Fruit fly (Drosophila melanogaster) whole organism, adult: ENCODE measurements around the gene SF2.
A peak's percentile ranks its signal among the peaks of the same experiment; 100 is the strongest.

Experiments used
- CG11617 ChIP-seq: fragments of 200-800 bp; sonication (Bioruptor generic); optimal IDR thresholded peaks from 2 replicates; lab custom pipeline; 2017; ENCODE audit warnings: mild to moderate bottlenecking, missing biosample characterization, missing genetic modification reagents, missing genetic modification characterization
- CG12768 ChIP-seq: fragments of 200-800 bp; sonication (Bioruptor generic); optimal IDR thresholded peaks from 2 replicates; lab custom pipeline; 2017; ENCODE audit warnings: missing biosample characterization, missing genetic modification characterization, mild to moderate bottlenecking, moderate library complexity, missing genetic modification reagents
- CG14711 ChIP-seq: fragments of 200-800 bp; sonication (Bioruptor generic); optimal IDR thresholded peaks from 2 replicates; lab custom pipeline; 2018; ENCODE audit warnings: missing biosample characterization, mild to moderate bottlenecking, missing genetic modification characterization, moderate library complexity
- CG1620 ChIP-seq: fragments of 200-800 bp; sonication (Bioruptor generic); optimal IDR thresholded peaks from 2 replicates; lab custom pipeline; 2016; ENCODE audit warnings: missing biosample characterization, missing genetic modification characterization
- CG33017 ChIP-seq: fragments of 200-800 bp; sonication (Bioruptor generic); optimal IDR thresholded peaks from 2 replicates; lab custom pipeline; 2018; ENCODE audit warnings: missing biosample characterization, mild to moderate bottlenecking, missing genetic modification characterization, moderate library complexity
- CG5204 ChIP-seq: fragments of 200-800 bp; sonication (Bioruptor generic); optimal IDR thresholded peaks from 2 replicates; lab custom pipeline; 2016; ENCODE audit warnings: missing biosample characterization, missing genetic modification characterization
- CG7045 ChIP-seq: fragments of 200-800 bp; sonication (Bioruptor generic); optimal IDR thresholded peaks from 2 replicates; lab custom pipeline; 2017; ENCODE audit warnings: missing biosample characterization, mild to moderate bottlenecking, missing genetic modification characterization
- CG7101 ChIP-seq: fragments of 200-800 bp; sonication (Bioruptor generic); optimal IDR thresholded peaks from 2 replicates; lab custom pipeline; 2018; ENCODE audit warnings: missing biosample characterization, mild to moderate bottlenecking, missing genetic modification characterization, moderate library complexity
- Clk ChIP-seq: fragments of 200-800 bp; sonication (Bioruptor generic); optimal IDR thresholded peaks from 2 replicates; lab custom pipeline; 2017; ENCODE audit warnings: missing biosample characterization, missing genetic modification characterization
- Crg-1 ChIP-seq: fragments of 200-800 bp; sonication (Bioruptor generic); optimal IDR thresholded peaks from 2 replicates; lab custom pipeline; 2016; ENCODE audit warnings: missing biosample characterization, missing genetic modification characterization
- Hr96 ChIP-seq: fragments of 200-800 bp; sonication (Bioruptor generic); optimal IDR thresholded peaks from 2 replicates; lab custom pipeline; 2016; ENCODE audit warnings: missing biosample characterization, missing genetic modification characterization
- Mnt ChIP-seq: fragments of 200-800 bp; sonication (Bioruptor generic); optimal IDR thresholded peaks from 2 replicates; lab custom pipeline; 2016; ENCODE audit warnings: missing biosample characterization, mild to moderate bottlenecking, missing genetic modification characterization
- bab1 ChIP-seq: fragments of 200-800 bp; sonication (Bioruptor generic); optimal IDR thresholded peaks from 3 replicates; lab custom pipeline; 2019; ENCODE audit warnings: missing biosample characterization, mild to moderate bottlenecking, missing genetic modification characterization, moderate library complexity
- cic ChIP-seq: fragments of 200-800 bp; sonication (Bioruptor generic); optimal IDR thresholded peaks from 2 replicates; lab custom pipeline; 2017; ENCODE audit warnings: missing biosample characterization, mild to moderate bottlenecking, missing genetic modification characterization, moderate library complexity
- cnc ChIP-seq, 2 experiments: fragments of >200 bp; optimal IDR thresholded peaks; 2 replicates each; lab custom pipeline; 2017
- kay ChIP-seq: fragments of 200-800 bp; sonication (Bioruptor generic); peaks from one replicate; lab custom pipeline; 2016; ENCODE audit warnings: missing biosample characterization, missing genetic modification characterization, borderline replicate concordance
- ovo ChIP-seq: fragments of 200-800 bp; sonication (Bioruptor generic); optimal IDR thresholded peaks from 2 replicates; lab custom pipeline; 2016; ENCODE audit warnings: missing biosample characterization, missing genetic modification characterization
- pad ChIP-seq: fragments of 200-800 bp; sonication (Bioruptor generic); optimal IDR thresholded peaks from 3 replicates; lab custom pipeline; 2017; ENCODE audit warnings: missing biosample characterization, missing genetic modification characterization, mild to moderate bottlenecking, moderate library complexity, missing genetic modification reagents
- tj ChIP-seq: fragments of 200-800 bp; sonication (Bioruptor generic); optimal IDR thresholded peaks from 3 replicates; lab custom pipeline; 2017; ENCODE audit warnings: missing biosample characterization, mild to moderate bottlenecking, missing genetic modification characterization, moderate library complexity
- toe ChIP-seq: fragments of 200-800 bp; sonication (Bioruptor generic); optimal IDR thresholded peaks from 2 replicates; lab custom pipeline; 2016; ENCODE audit warnings: missing biosample characterization, missing genetic modification characterization

The SF2 gene

DNA sequence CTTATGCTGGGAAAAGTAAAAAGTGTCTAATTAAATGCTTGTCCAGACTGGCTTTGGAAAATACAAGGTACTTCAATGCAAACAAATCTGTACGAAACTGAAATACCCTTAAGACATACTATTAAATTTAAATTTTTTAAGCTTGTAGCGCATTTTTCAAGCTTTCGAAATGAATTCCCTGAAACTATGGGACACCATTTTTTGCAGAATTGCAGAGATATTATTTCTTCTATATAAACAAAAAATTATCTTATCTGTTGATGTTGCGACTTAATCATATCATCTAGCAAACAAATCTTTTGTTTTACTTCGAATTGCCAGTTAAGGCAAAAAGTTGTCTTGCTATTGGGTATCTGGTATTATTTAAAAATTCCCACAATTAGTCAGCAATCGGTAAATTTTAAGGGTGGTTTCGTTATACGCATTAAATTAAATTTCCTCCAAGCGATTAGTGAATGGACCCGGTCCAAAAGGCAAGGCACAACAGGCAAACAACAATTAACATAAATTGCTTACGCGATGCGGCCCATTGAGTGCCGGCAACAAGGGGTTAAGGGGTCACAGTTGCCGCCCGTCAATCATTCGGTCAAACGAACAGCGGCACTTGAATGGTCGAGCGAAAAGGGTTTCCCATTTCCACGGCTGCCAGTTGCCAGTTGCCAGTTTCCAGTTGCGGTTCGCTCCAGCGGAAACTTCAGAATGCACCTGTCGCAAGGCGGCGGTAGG is 5.3 kb downstream of the SF2 start:
- TF ChIP-seq Crg-1 (no peak), Mnt (GFP tag; lab: Kevin White, UChicago) (no peak), cic (GFP tag; lab: Kevin White, UChicago) (no peak), CG12768 (GFP tag; lab: Kevin White, UChicago) (peak; percentile 24), cnc (optimal IDR thresholded peaks at IDR 0.05; lab: Kevin White, UChicago) (no peak), tj (GFP tag; lab: Kevin White, UChicago) (peak; percentile 28), CG14711 (tag; lab: Kevin White, UChicago) (no peak), CG7101 (no peak), kay (GFP tag; lab: Kevin White, UChicago) (peak; percentile 86), CG33017 (tag; lab: Kevin White, UChicago) (peak; percentile 10)

DNA sequence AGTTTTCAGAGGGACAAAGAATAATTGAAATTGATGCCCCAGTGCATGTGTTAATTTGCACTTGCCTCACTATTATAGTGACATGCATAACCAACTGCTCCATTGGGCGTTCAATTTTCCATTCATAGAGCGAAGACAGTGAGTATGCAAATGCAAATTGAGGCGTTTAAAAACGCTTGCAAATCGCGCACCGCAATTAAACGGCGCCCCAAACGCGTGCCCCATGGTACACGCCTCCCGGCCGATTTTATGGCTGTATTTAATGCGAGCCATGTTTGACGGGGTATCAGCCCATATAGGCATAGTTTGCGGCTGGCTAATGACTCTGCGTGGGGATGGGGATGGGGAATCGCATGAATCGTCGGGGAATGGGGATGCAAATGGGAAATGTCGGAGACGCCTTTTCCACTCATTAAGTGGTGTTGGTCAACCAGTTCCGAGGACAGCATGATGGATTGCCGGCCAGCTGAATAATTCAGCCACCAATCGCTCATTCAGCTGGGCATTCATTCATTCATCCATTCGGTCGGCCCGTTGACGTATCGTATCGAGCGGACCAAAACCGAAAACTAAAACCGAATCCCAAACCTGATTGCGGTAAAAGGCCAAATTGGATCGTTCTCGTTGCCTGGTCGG is 6.2 kb downstream of the SF2 start:
- TF ChIP-seq toe (no peak), pad (GFP tag; lab: Kevin White, UChicago) (no peak), bab1 (GFP tag; lab: Kevin White, UChicago) (no peak), ovo (GFP tag; lab: Kevin White, UChicago) (no peak), CG33017 (tag; lab: Kevin White, UChicago) (no peak), Crg-1 (no peak), cic (GFP tag; lab: Kevin White, UChicago) (no peak), CG11617 (GFP tag; lab: Kevin White, UChicago) (no peak), Mnt (GFP tag; lab: Kevin White, UChicago) (no peak), tj (GFP tag; lab: Kevin White, UChicago) (no peak), CG5204 (no peak), Clk (GFP tag; lab: Kevin White, UChicago) (no peak), Hr96 (GFP tag; lab: Kevin White, UChicago) (no peak), CG1620 (GFP tag; lab: Kevin White, UChicago) (no peak)

DNA sequence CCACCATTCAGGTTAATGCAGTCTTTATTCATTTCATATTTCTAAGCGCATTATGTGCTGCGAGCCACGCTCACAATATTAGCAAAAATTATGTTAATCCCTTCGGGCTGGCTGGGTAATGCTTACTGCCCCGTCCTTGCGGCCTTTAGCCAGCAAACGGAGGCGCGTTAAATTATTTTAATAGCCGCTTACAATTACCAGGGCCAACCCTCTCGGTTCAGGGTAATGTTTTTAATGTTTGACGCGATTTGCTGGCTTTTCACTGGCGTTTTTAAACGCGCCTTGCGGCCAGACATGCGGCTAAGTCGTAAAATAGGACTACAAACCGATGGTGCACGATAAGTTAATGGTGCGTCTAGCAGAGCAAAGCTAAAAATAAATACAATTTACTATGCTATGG is 7.0 kb downstream of the SF2 start:
- TF ChIP-seq tj (GFP tag; lab: Kevin White, UChicago) (no peak), bab1 (GFP tag; lab: Kevin White, UChicago) (no peak), CG12768 (GFP tag; lab: Kevin White, UChicago) (no peak), CG7101 (no peak), CG5204 (no peak), CG7045 (GFP tag; lab: Kevin White, UChicago) (no peak), CG1620 (GFP tag; lab: Kevin White, UChicago) (no peak), kay (GFP tag; lab: Kevin White, UChicago) (no peak), CG33017 (tag; lab: Kevin White, UChicago) (no peak), Hr96 (GFP tag; lab: Kevin White, UChicago) (no peak), cic (GFP tag; lab: Kevin White, UChicago) (no peak), CG11617 (GFP tag; lab: Kevin White, UChicago) (no peak), pad (GFP tag; lab: Kevin White, UChicago) (no peak), Clk (GFP tag; lab: Kevin White, UChicago) (no peak), CG14711 (tag; lab: Kevin White, UChicago) (no peak)

DNA sequence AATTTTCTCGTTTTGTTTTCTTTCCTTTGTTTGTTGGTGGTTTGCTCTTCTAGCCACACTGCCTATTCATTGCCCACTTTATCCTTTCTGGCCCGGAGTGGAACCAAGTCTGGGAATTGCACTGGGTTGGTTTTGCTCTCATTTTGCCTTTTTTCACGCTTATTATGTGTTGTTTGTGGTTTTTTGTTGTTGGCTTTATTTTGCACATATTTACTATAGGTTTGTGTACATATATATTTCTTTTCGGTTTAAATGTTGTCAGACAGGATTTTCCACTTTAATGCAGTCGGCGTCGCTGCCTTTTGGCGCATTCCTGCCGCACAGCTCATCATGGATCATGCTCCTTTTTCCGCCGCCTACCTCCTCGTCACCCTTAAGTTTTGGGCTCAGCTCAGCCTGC is 7.5 kb downstream of the SF2 start:
- TF ChIP-seq bab1 (GFP tag; lab: Kevin White, UChicago): no peak
- TF ChIP-seq Mnt (GFP tag; lab: Kevin White, UChicago): no peak
- TF ChIP-seq CG5204: no peak
- no peak for TF ChIP-seq pad (GFP tag; lab: Kevin White, UChicago)
- TF ChIP-seq ovo (GFP tag; lab: Kevin White, UChicago): no peak
- no peak for TF ChIP-seq CG33017 (tag; lab: Kevin White, UChicago)
- TF ChIP-seq tj (GFP tag; lab: Kevin White, UChicago): no peak
- TF ChIP-seq cnc (optimal IDR thresholded peaks at IDR 0.05; lab: Kevin White, UChicago): no peak
- no peak for TF ChIP-seq Clk (GFP tag; lab: Kevin White, UChicago)

DNA sequence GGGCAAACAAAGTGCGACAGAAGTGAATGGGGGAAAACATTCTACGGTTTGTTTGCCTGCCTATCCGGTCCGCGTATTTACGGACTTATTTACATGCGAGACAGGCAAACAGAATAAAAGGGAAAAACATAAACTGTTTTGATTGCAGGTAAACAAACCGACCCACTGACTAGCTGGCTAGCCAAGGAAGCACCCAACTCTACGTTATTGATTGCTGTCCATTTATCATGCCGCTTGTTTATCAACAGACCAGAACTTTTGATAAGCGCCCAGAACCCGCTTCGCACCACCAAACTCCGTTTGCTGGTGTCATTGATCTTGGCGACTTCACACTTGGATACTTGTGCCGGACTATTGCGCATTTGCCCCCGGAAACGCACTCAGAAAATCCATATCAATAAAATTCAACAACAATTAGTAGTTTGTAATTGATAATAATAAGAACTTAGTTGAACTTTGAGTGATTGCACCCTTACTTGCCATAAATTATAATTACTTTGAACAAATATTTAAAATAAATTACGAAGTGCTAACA is 9.9 kb downstream of the SF2 start:
- peak; percentile 7 for TF ChIP-seq toe
- no peak for TF ChIP-seq CG12768 (GFP tag; lab: Kevin White, UChicago)
- peak; percentile 12 for TF ChIP-seq Crg-1
- no peak for TF ChIP-seq cnc (optimal IDR thresholded peaks at IDR 0.05; lab: Kevin White, UChicago)
- TF ChIP-seq ovo (GFP tag; lab: Kevin White, UChicago): peak; percentile 55
- peak; percentile 89 for TF ChIP-seq kay (GFP tag; lab: Kevin White, UChicago)
- peak; percentile 48 for TF ChIP-seq cic (GFP tag; lab: Kevin White, UChicago)
- TF ChIP-seq CG1620 (GFP tag; lab: Kevin White, UChicago): no peak
- peak; percentile 26 for TF ChIP-seq CG7045 (GFP tag; lab: Kevin White, UChicago)
- TF ChIP-seq bab1 (GFP tag; lab: Kevin White, UChicago): no peak
- no peak for TF ChIP-seq CG5204
- no peak for TF ChIP-seq CG33017 (tag; lab: Kevin White, UChicago)
- no peak for TF ChIP-seq Hr96 (GFP tag; lab: Kevin White, UChicago)
